Worm (Caenorhabditis elegans) whole organism, L1 larva: ENCODE data around the gene T06D8.10.
A peak's percentile ranks its signal among the peaks of the same experiment; 100 is the strongest.

Source experiments
- aly-2 ChIP-seq: fragments of 150-350 bp; optimal IDR thresholded peaks from 2 replicates; lab custom pipeline; 2014; ENCODE audit warnings: missing biosample characterization, missing genetic modification characterization
- ama-1 ChIP-seq: fragments of 150-350 bp; optimal IDR thresholded peaks from 2 replicates; lab custom pipeline; 2014
- elt-2 ChIP-seq: sonication (generic microtip); optimal IDR thresholded peaks from 2 replicates; lab custom pipeline; 2016; ENCODE audit warnings: missing genetic modification characterization, mild to moderate bottlenecking, inconsistent platforms, missing compliant biosample characterization, missing genetic modification reagents
- fkh-4 ChIP-seq: sonication (generic microtip); optimal IDR thresholded peaks from 2 replicates; lab custom pipeline; 2016; ENCODE audit warnings: missing compliant biosample characterization, missing genetic modification characterization, borderline replicate concordance
- lin-15B ChIP-seq: fragments of 150-350 bp; sonication (generic microtip); optimal IDR thresholded peaks from 3 replicates; lab custom pipeline; 2014; ENCODE audit warnings: missing biosample characterization, missing genetic modification characterization
- mdl-1 ChIP-seq, 2 experiments: fragments of 150-350 bp; optimal IDR thresholded peaks; 2 replicates each; lab custom pipeline; 2014 to 2017; ENCODE audit warnings: missing biosample characterization in 2 of 2, missing genetic modification characterization in 2 of 2, inconsistent platforms in 1 of 2
- nhr-11 ChIP-seq: fragments of 150-350 bp; optimal IDR thresholded peaks from 2 replicates; lab custom pipeline; 2014; ENCODE audit warnings: missing biosample characterization, missing genetic modification characterization
- nhr-237 ChIP-seq: fragments of 150-350 bp; optimal IDR thresholded peaks from 2 replicates; lab custom pipeline; 2014; ENCODE audit warnings: missing biosample characterization, missing genetic modification characterization
- nhr-84 ChIP-seq: sonication (generic microtip); optimal IDR thresholded peaks from 2 replicates; lab custom pipeline; 2017; ENCODE audit warnings: missing biosample characterization, missing genetic modification characterization
- sptf-1 ChIP-seq: fragments of 150-350 bp; optimal IDR thresholded peaks from 2 replicates; lab custom pipeline; 2014; ENCODE audit warnings: missing biosample characterization, missing genetic modification characterization
- unc-62 ChIP-seq: fragments of 150-350 bp; optimal IDR thresholded peaks from 2 replicates; lab custom pipeline; 2014; ENCODE audit warnings: missing biosample characterization, missing genetic modification reagents, missing genetic modification characterization
- ztf-11 ChIP-seq, 2 experiments: sonication (generic microtip); optimal IDR thresholded peaks; 2 replicates each; lab custom pipeline; 2016 to 2017; ENCODE audit warnings: missing genetic modification characterization in 2 of 2, missing biosample characterization in 1 of 2, missing compliant biosample characterization in 1 of 2

ce11 chrII:11293433-11293832 is 46.1 kb upstream of the T06D8.10 start, which contains the start of gene C47G2.4:
- TF ChIP-seq ama-1 (lab: Kevin White, UChicago) (no peak), sptf-1 (tag; lab: Kevin White, UChicago) (no peak), mdl-1 (tag; optimal IDR thresholded peaks at IDR 0.05; lab: Kevin White, UChicago) (peak in 1 of 2 experiments; percentile 40), lin-15B (peak; percentile 58), fkh-4 (tag; lab: Kevin White, UChicago) (no peak), unc-62 (GFP tag; lab: Kevin White, UChicago) (no peak), ztf-11 (tag; optimal IDR thresholded peaks at IDR 0.05; lab: Kevin White, UChicago) (peak in 1 of 2 experiments; percentile 26), nhr-11 (tag; lab: Kevin White, UChicago) (no peak), nhr-237 (tag; lab: Kevin White, UChicago) (no peak), nhr-84 (tag; lab: Kevin White, UChicago) (no peak), elt-2 (no peak), aly-2 (tag; lab: Kevin White, UChicago) (no peak)
